Fruit fly (Drosophila melanogaster): ENCODE data around the gene Sbat.

The Sbat gene

DNA sequence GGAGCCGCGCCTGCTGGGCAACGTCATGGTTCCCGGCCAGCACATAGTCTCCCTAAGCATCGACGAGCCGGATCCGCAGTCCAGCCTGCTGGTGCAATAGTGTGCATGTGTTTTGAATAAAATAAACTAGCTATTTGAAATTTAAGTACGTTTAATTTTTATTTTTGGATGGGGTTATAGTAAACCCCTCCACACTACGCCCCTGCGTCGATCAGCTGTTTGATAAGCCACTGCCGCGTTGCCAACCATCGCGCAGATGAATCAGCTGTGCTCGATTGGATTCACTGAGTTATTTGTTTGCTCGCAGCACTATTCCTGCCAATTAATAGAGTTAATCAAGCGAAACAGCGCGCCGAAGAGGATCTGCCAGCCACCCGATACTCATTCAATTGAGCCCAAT, 715 bp downstream of the Sbat start, which contains the start of gene RabGGTb (continued):
- TF ChIP-seq zf30C (GFP tag; optimal IDR thresholded peaks at IDR 0.05) (no peak), Six4 (GFP tag; optimal IDR thresholded peaks at IDR 0.05) (no peak), Dip3 (GFP tag; optimal IDR thresholded peaks at IDR 0.05) (peak; percentile 39), CG12155 (GFP tag; optimal IDR thresholded peaks at IDR 0.05) (peak; percentile 40), CG31388 (GFP tag; optimal IDR thresholded peaks at IDR 0.05) (no peak), Hr3 (GFP tag; optimal IDR thresholded peaks at IDR 0.05) (peak; percentile 33), CG10462 (GFP tag; optimal IDR thresholded peaks at IDR 0.05) (no peak), CG30403 (GFP tag; optimal IDR thresholded peaks at IDR 0.05) (peak; percentile 58), mam (GFP tag; optimal IDR thresholded peaks at IDR 0.05) (peak; percentile 74), H2.0 (GFP tag; IDR thresholded peaks at IDR 0.05) (peak; percentile 70), CG8281 (tag; optimal IDR thresholded peaks at IDR 0.05) (no peak), Xrp1 (GFP tag; IDR thresholded peaks at IDR 0.05) (peak; percentile 76), ato (GFP tag; IDR thresholded peaks at IDR 0.05; ENCODE audit: partially characterized antibody) (no peak), wek (GFP tag; optimal IDR thresholded peaks at IDR 0.05) (no peak), Meics (GFP tag; optimal IDR thresholded peaks at IDR 0.05) (peak; percentile 66), HLHmδ (GFP tag; optimal IDR thresholded peaks at IDR 0.05) (no peak), CG14965 (GFP tag; optimal IDR thresholded peaks at IDR 0.05; ENCODE audit: borderline replicate concordance) (no peak), CG10267 (tag; optimal IDR thresholded peaks at IDR 0.05) (peak; percentile 41), CG7745 (tag; optimal IDR thresholded peaks at IDR 0.05) (no peak), bab2 (GFP tag; optimal IDR thresholded peaks at IDR 0.05) (peak; percentile 66), peb (GFP tag; IDR thresholded peaks at IDR 0.05) (peak; percentile 37; the same call in 1 of the 2 replicates), CG17359 (tag; optimal IDR thresholded peaks at IDR 0.05) (peak; percentile 33), CG9727 (GFP tag; optimal IDR thresholded peaks at IDR 0.05) (peak; percentile 57), Abd-B (GFP tag; optimal IDR thresholded peaks at IDR 0.05) (no peak), br (optimal IDR thresholded peaks at IDR 0.05) (no peak), CG34422 (GFP tag; IDR thresholded peaks at IDR 0.05) (peak; percentile 85), CG15269 (tag; optimal IDR thresholded peaks at IDR 0.05) (peak; percentile 62), Xbp1 (GFP tag; optimal IDR thresholded peaks at IDR 0.05) (peak; percentile 56), CG18619 (GFP tag; optimal IDR thresholded peaks at IDR 0.05) (peak; percentile 44), CG9876 (GFP tag; optimal IDR thresholded peaks at IDR 0.05) (no peak), CG14667 (GFP tag; IDR thresholded peaks at IDR 0.05) (peak; percentile 51), twi (tag; optimal IDR thresholded peaks at IDR 0.05) (no peak), cad (GFP tag; optimal IDR thresholded peaks at IDR 0.05) (no peak), CG11247 (GFP tag; IDR thresholded peaks at IDR 0.05) (peak; percentile 73), CG3407 (GFP tag; optimal IDR thresholded peaks at IDR 0.05) (no peak), YL-1 (GFP tag; optimal IDR thresholded peaks at IDR 0.05) (no peak), Sin3A (optimal IDR thresholded peaks at IDR 0.05) (peak; percentile 28), btn (GFP tag; optimal IDR thresholded peaks at IDR 0.05) (no peak), CG8478 (optimal IDR thresholded peaks at IDR 0.05) (no peak), abd-A (tag; optimal IDR thresholded peaks at IDR 0.05) (no peak), CG15601 (tag; optimal IDR thresholded peaks at IDR 0.05) (no peak), usp (GFP tag; optimal IDR thresholded peaks at IDR 0.05) (no peak), MBD-R2 (GFP tag; IDR thresholded peaks at IDR 0.05) (peak; percentile 98), CG4730 (GFP tag; IDR thresholded peaks at IDR 0.05) (peak; percentile 62), Pdp1 (GFP tag; optimal IDR thresholded peaks at IDR 0.05) (peak; percentile 50 to 59), CG4820 (GFP tag; optimal IDR thresholded peaks at IDR 0.05) (peak; percentile 23), eve (GFP tag; optimal IDR thresholded peaks at IDR 0.05) (no peak), D19B (GFP tag; optimal IDR thresholded peaks at IDR 0.05) (no peak), CG8290 (GFP tag; optimal IDR thresholded peaks at IDR 0.05) (no peak), CG8290 (tag; optimal IDR thresholded peaks at IDR 0.05) (peak in 1 of 2 experiments; percentile 84), Chrac-16 (GFP tag; optimal IDR thresholded peaks at IDR 0.05) (peak; percentile 47), CG9817 (tag; optimal IDR thresholded peaks at IDR 0.05) (peak; percentile 27), CG15073 (GFP tag; optimal IDR thresholded peaks at IDR 0.05) (no peak)
